Fruit fly (Drosophila melanogaster) whole organism, embryonic: ENCODE results near the gene CG2444.

Source experiments
- CG10366 ChIP-seq: fragments of 200-800 bp; sonication (Bioruptor generic); IDR thresholded peaks from 2 replicates; pipeline ENCODE4 v1.3.6; 2022; ENCODE audit warnings: missing biosample characterization, missing genetic modification characterization
- PHDP ChIP-seq: fragments of 200-800 bp; sonication (Bioruptor generic); optimal IDR thresholded peaks from 3 replicates; lab custom pipeline; 2018; ENCODE audit warnings: missing biosample characterization, mild to moderate bottlenecking, missing genetic modification characterization, moderate library complexity
- her ChIP-seq: fragments of 200-800 bp; sonication (Bioruptor generic); optimal IDR thresholded peaks from 2 replicates; lab custom pipeline; 2016; ENCODE audit warnings: missing biosample characterization, missing genetic modification characterization

DNA sequence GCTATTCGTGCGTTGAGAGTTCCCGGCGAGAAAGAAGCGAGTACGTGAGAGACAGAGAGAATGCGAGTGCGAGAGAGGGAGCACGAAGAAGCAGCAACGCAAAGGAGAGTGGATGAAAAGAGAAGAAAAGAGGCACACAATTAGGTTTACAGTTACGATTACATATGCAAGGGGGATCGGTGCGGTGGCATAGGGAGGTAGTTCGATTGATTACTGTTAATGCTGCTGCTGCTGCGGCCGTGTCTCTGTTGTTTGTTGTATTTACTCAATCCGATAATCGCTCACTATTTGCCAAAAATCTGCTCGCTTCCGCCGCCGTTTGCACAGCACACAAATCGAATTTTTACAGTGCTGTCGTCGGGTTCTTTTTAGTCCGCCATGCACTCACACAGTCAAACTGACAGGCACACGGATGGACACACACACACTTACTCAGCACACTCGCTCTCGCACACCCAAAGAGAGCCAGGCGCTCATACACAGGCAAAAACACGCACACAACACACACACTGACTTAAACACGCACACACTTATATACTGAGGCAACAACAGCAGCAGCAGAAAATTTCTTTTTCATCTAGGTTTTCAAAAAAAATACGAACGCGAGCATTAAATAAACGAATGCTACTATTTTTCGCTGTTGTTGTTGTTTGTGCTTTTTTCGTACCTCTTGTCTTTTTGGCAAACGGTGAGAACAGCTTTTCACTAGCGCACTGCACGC lies 8.9 kb upstream of the CG2444 start:
- TF ChIP-seq her (GFP tag; lab: Kevin White, UChicago) (no peak), PHDP (tag; lab: Kevin White, UChicago) (no peak), CG10366 (no peak)
